Worm (Caenorhabditis elegans) whole organism, L1 larva: ENCODE data around the gene W09G12.6.

Experiments
- F16B12.6 ChIP-seq: fragments of 150-350 bp; optimal IDR thresholded peaks from 2 replicates; lab custom pipeline; 2014; ENCODE audit warnings: missing biosample characterization, missing genetic modification characterization
- aly-2 ChIP-seq: fragments of 150-350 bp; optimal IDR thresholded peaks from 2 replicates; lab custom pipeline; 2014; ENCODE audit warnings: missing biosample characterization, missing genetic modification characterization
- ama-1 ChIP-seq: fragments of 150-350 bp; optimal IDR thresholded peaks from 2 replicates; lab custom pipeline; 2014
- blmp-1 ChIP-seq: fragments of 150-350 bp; optimal IDR thresholded peaks from 2 replicates; lab custom pipeline; 2014; ENCODE audit warnings: missing biosample characterization, missing genetic modification characterization
- ceh-63 ChIP-seq: fragments of 200-800 bp; sonication (Bioruptor generic); optimal IDR thresholded peaks from 2 replicates; lab custom pipeline; 2018; ENCODE audit warnings: mild to moderate bottlenecking, missing genetic modification characterization, missing compliant biosample characterization
- ceh-82 ChIP-seq, 3 experiments: fragments of 150-350 bp in 1 of 3; sonication (generic microtip) in 2 of 3; optimal IDR thresholded peaks; 2 replicates each; lab custom pipeline; 2014 to 2017; ENCODE audit warnings: missing biosample characterization in 3 of 3, missing genetic modification characterization in 3 of 3
- ceh-88 ChIP-seq: fragments of 200-800 bp; sonication (Bioruptor generic); IDR thresholded peaks from 2 replicates; pipeline ENCODE4 v1.3.6; 2022; ENCODE audit warnings: missing genetic modification characterization, missing compliant biosample characterization
- ceh-90 ChIP-seq: sonication (generic microtip); optimal IDR thresholded peaks from 2 replicates; lab custom pipeline; 2016; ENCODE audit warnings: missing genetic modification characterization, missing compliant biosample characterization
- ces-1 ChIP-seq: fragments of 150-350 bp; optimal IDR thresholded peaks from 2 replicates; lab custom pipeline; 2014; ENCODE audit warnings: missing biosample characterization, missing genetic modification reagents, missing genetic modification characterization
- dpl-1 ChIP-seq, 3 experiments: fragments of 150-350 bp in 2 of 3; sonication (generic microtip) in 1 of 3; optimal IDR thresholded peaks; 2 replicates each; lab custom pipeline; 2014 to 2017; ENCODE audit warnings: missing biosample characterization in 3 of 3, missing genetic modification characterization in 3 of 3, missing genetic modification reagents in 3 of 3
- efl-1 ChIP-seq, 4 experiments: fragments of 150-350 bp; optimal IDR thresholded peaks in 3 of 4; peaks in 1 of 4; 1 replicate in 1 of 4; 2 replicates in 3 of 4; lab custom pipeline; 2014; ENCODE audit warnings: missing biosample characterization in 2 of 4, missing genetic modification characterization in 2 of 4, missing genetic modification reagents in 2 of 4
- efl-3 ChIP-seq: fragments of 200-800 bp; sonication (Bioruptor generic); optimal IDR thresholded peaks from 2 replicates; lab custom pipeline; 2018; ENCODE audit warnings: mild to moderate bottlenecking, missing genetic modification characterization, missing compliant biosample characterization
- elt-3 ChIP-seq, 6 experiments: fragments of 150-350 bp in 1 of 6; sonication (generic microtip); optimal IDR thresholded peaks; 2 replicates each; lab custom pipeline; 2017 to 2018; ENCODE audit warnings: missing biosample characterization in 6 of 6, missing genetic modification characterization in 6 of 6, inconsistent platforms in 1 of 6
- fkh-10 ChIP-seq: sonication (generic microtip); optimal IDR thresholded peaks from 2 replicates; lab custom pipeline; 2017; ENCODE audit warnings: missing biosample characterization, missing genetic modification reagents, missing genetic modification characterization
- fkh-8 ChIP-seq: sonication (generic microtip); optimal IDR thresholded peaks from 2 replicates; lab custom pipeline; 2016; ENCODE audit warnings: mild to moderate bottlenecking, missing genetic modification characterization, missing compliant biosample characterization
- fos-1 ChIP-seq: fragments of 150-350 bp; optimal IDR thresholded peaks from 2 replicates; lab custom pipeline; 2014; ENCODE audit warnings: missing biosample characterization, missing genetic modification characterization
- hpl-2 ChIP-seq: fragments of 150-350 bp; optimal IDR thresholded peaks from 2 replicates; lab custom pipeline; 2014; ENCODE audit warnings: missing biosample characterization, missing genetic modification reagents, missing genetic modification characterization
- irx-1 ChIP-seq: sonication (generic microtip); optimal IDR thresholded peaks from 2 replicates; lab custom pipeline; 2016; ENCODE audit warnings: missing genetic modification characterization, missing compliant biosample characterization
- isw-1 ChIP-seq: fragments of 200-800 bp; sonication (Bioruptor generic); IDR thresholded peaks from 2 replicates; pipeline ENCODE4 v1.3.6; 2022; ENCODE audit warnings: missing genetic modification characterization, missing compliant biosample characterization
- lin-13 ChIP-seq: fragments of 150-350 bp; optimal IDR thresholded peaks from 2 replicates; lab custom pipeline; 2014; ENCODE audit warnings: missing biosample characterization, missing genetic modification reagents, missing genetic modification characterization
- lin-14 ChIP-seq: fragments of 200-800 bp; sonication (Bioruptor generic); optimal IDR thresholded peaks from 2 replicates; lab custom pipeline; 2018; ENCODE audit warnings: mild to moderate bottlenecking, missing genetic modification characterization, moderate library complexity, missing compliant biosample characterization
- lin-35 ChIP-seq, 2 experiments: fragments of 150-350 bp; optimal IDR thresholded peaks; 2 replicates each; lab custom pipeline; 2014; ENCODE audit warnings: missing biosample characterization in 2 of 2, missing genetic modification characterization in 2 of 2, missing genetic modification reagents in 2 of 2
- lsy-2 ChIP-seq, 2 experiments: fragments of 150-350 bp; optimal IDR thresholded peaks; 2 replicates each; lab custom pipeline; 2014; ENCODE audit warnings: missing biosample characterization in 2 of 2, missing genetic modification characterization in 2 of 2
- mab-9 ChIP-seq: fragments of 200-800 bp; sonication (Bioruptor generic); IDR thresholded peaks from 2 replicates; pipeline ENCODE4 v1.3.6; 2022; ENCODE audit warnings: missing genetic modification reagents, missing genetic modification characterization, missing compliant biosample characterization
- mdl-1 ChIP-seq, 2 experiments: fragments of 150-350 bp; optimal IDR thresholded peaks; 2 replicates each; lab custom pipeline; 2014 to 2017; ENCODE audit warnings: missing biosample characterization in 2 of 2, missing genetic modification characterization in 2 of 2, inconsistent platforms in 1 of 2
- nhr-11 ChIP-seq: fragments of 150-350 bp; optimal IDR thresholded peaks from 2 replicates; lab custom pipeline; 2014; ENCODE audit warnings: missing biosample characterization, missing genetic modification characterization
- nhr-19 ChIP-seq: fragments of 200-800 bp; sonication (Bioruptor generic); conservative IDR thresholded peaks from 2 replicates; pipeline ENCODE4 v1.3.6; 2022; ENCODE audit warnings: missing genetic modification characterization, missing compliant biosample characterization
- nhr-28 ChIP-seq: fragments of 150-350 bp; optimal IDR thresholded peaks from 2 replicates; lab custom pipeline; 2014; ENCODE audit warnings: missing biosample characterization, missing genetic modification characterization
- nhr-47 ChIP-seq: sonication (generic microtip); optimal IDR thresholded peaks from 2 replicates; lab custom pipeline; 2016; ENCODE audit warnings: mild to moderate bottlenecking, missing genetic modification characterization, moderate library complexity, missing compliant biosample characterization
- nhr-77 ChIP-seq: fragments of 150-350 bp; optimal IDR thresholded peaks from 2 replicates; lab custom pipeline; 2014; ENCODE audit warnings: missing biosample characterization, missing genetic modification characterization
- nhr-84 ChIP-seq: sonication (generic microtip); optimal IDR thresholded peaks from 2 replicates; lab custom pipeline; 2017; ENCODE audit warnings: missing biosample characterization, missing genetic modification characterization
- nhr-90 ChIP-seq: sonication (generic microtip); optimal IDR thresholded peaks from 2 replicates; lab custom pipeline; 2016; ENCODE audit warnings: mild to moderate bottlenecking, missing genetic modification characterization, missing compliant biosample characterization; ENCODE audit not compliant: poor library complexity
- rnt-1 ChIP-seq: sonication (generic microtip); optimal IDR thresholded peaks from 2 replicates; lab custom pipeline; 2016; ENCODE audit warnings: mild to moderate bottlenecking, missing genetic modification characterization, moderate library complexity, missing compliant biosample characterization
- skn-1 ChIP-seq: fragments of 150-350 bp; optimal IDR thresholded peaks from 2 replicates; lab custom pipeline; 2014; ENCODE audit warnings: missing biosample characterization, missing genetic modification characterization
- snpc-4 ChIP-seq: fragments of 150-350 bp; optimal IDR thresholded peaks from 2 replicates; lab custom pipeline; 2014; ENCODE audit warnings: missing biosample characterization, missing genetic modification characterization
- snu-23 ChIP-seq: sonication (generic microtip); optimal IDR thresholded peaks from 2 replicates; lab custom pipeline; 2016; ENCODE audit warnings: missing genetic modification characterization, missing compliant biosample characterization
- sox-4 ChIP-seq: sonication (generic microtip); optimal IDR thresholded peaks from 2 replicates; lab custom pipeline; 2016; ENCODE audit warnings: missing genetic modification characterization, missing compliant biosample characterization
- swsn-7 ChIP-seq: sonication (generic microtip); optimal IDR thresholded peaks from 2 replicates; lab custom pipeline; 2016; ENCODE audit warnings: missing genetic modification characterization, missing compliant biosample characterization
- tbx-2 ChIP-seq: sonication (generic microtip); optimal IDR thresholded peaks from 2 replicates; lab custom pipeline; 2016; ENCODE audit warnings: missing genetic modification characterization, missing compliant biosample characterization
- tlp-1 ChIP-seq: fragments of 150-350 bp; optimal IDR thresholded peaks from 2 replicates; lab custom pipeline; 2014; ENCODE audit warnings: missing biosample characterization, missing genetic modification characterization
- unc-98 ChIP-seq: fragments of 200-800 bp; sonication (Bioruptor generic); IDR thresholded peaks from 2 replicates; pipeline ENCODE4 v1.3.6; 2022; ENCODE audit warnings: missing genetic modification characterization, missing compliant biosample characterization
- xbp-1 ChIP-seq: sonication (generic microtip); optimal IDR thresholded peaks from 2 replicates; lab custom pipeline; 2016; ENCODE audit warnings: missing genetic modification characterization, missing compliant biosample characterization

The W09G12.6 gene

DNA sequence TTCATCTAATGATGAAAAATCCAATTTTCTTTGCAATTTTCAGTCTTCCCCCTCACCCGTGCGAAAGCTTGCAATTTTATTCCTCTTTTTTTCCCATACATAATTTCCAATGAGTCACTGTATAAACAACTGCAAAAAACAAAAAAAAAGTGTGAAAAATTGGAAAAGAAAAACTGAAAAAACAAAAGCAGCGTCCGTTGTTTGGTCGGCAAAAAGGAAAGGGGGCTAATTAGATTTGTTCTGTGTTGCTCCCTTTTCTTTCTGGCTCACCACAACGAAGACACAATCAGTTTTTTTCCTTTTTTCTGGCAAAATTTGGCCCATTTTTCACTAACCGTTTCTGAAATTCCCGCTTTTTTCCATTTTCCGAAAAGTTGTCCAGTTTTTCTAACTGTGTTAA lies 19.3 kb upstream of the W09G12.6 start:
- peak; percentile 36 for TF ChIP-seq lin-14 (GFP tag; lab: Kevin White, UChicago)
- peak; percentile 1 for TF ChIP-seq fkh-10 (GFP tag; lab: Kevin White, UChicago)
- TF ChIP-seq nhr-84 (tag; lab: Kevin White, UChicago), result no peak

DNA sequence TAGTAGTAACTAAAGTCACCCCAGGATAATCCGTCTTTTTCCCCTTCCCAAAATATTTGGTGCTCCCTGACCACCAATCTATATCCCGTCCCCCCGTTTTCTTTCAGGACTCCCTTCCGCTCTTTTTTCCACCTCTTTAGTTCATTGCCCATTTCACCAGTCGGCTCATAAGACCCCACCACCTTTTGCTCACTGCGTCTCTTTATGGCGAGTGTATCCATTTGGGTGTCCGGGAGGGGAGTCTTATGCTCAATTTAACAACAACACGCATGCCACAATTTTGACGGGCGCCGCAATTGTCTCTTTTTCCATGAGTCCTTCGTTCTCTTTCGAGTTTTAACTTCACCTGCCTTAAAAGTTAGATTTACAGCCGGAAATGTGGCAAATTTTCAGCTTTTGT lies 18.5 kb upstream of the W09G12.6 start:
- TF ChIP-seq ceh-82 (tag; optimal IDR thresholded peaks at IDR 0.05; lab: Kevin White, UChicago) (peak in 1 of 3 experiments; percentile 39), tbx-2 (tag; lab: Kevin White, UChicago) (peak; percentile 14), ces-1 (GFP tag; lab: Kevin White, UChicago) (no peak), lsy-2 (tag; optimal IDR thresholded peaks at IDR 0.05; lab: Kevin White, UChicago) (peak in 1 of 2 experiments; percentile 18), nhr-11 (no peak), efl-1 (optimal IDR thresholded peaks at IDR 0.05; lab: Kevin White, UChicago) (no peak), efl-1 (GFP tag; optimal IDR thresholded peaks at IDR 0.05 in 1 of 2; lab: Kevin White, UChicago) (peak in 1 of 2 experiments; percentile 2), elt-3 (tag; optimal IDR thresholded peaks at IDR 0.05; lab: Kevin White, UChicago) (no peak), efl-3 (GFP tag; lab: Kevin White, UChicago) (no peak), rnt-1 (no peak), skn-1 (tag; lab: Kevin White, UChicago) (peak; percentile 36), snpc-4 (tag; lab: Kevin White, UChicago) (peak; percentile 35), dpl-1 (GFP tag; optimal IDR thresholded peaks at IDR 0.05; lab: Kevin White, UChicago) (peak in 1 of 3 experiments; percentile 20), fkh-8 (tag; lab: Kevin White, UChicago) (peak; percentile 71), swsn-7 (tag; lab: Kevin White, UChicago) (peak; percentile 4), nhr-77 (tag; lab: Kevin White, UChicago) (no peak), lin-14 (GFP tag; lab: Kevin White, UChicago) (peak; percentile 82), lin-13 (no peak), hpl-2 (GFP tag; lab: Kevin White, UChicago) (no peak), mab-9 (GFP tag; lab: Robert Waterston, UW) (no peak), nhr-47 (tag; lab: Kevin White, UChicago) (peak; percentile 4), ceh-63 (GFP tag; lab: Kevin White, UChicago) (no peak), snu-23 (peak; percentile 15)

DNA sequence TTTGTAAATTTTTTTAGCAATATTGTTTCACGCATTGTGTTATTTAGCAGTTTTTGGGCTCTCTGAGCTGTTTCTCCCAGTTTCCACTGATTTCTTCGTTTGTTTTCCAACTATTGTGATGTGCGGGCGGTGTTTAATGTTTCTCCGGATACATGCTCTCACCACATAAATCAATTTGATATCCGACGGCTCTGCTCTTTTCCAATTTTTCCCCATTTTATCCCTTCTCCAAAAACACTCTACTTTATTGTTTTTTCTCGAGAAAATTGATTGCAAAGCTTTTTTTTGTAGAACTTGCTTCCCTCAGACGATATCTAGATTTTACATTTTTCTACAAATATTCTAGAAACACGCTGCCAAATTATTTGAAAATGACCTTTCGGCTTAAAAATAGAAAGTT lies 16.2 kb upstream of the W09G12.6 start:
- TF ChIP-seq ama-1 (lab: Kevin White, UChicago) (no peak), irx-1 (tag; lab: Kevin White, UChicago) (no peak), unc-98 (GFP tag; lab: Robert Waterston, UW) (no peak), lin-35 (GFP tag; optimal IDR thresholded peaks at IDR 0.05; lab: Kevin White, UChicago) (no peak), efl-1 (optimal IDR thresholded peaks at IDR 0.05; lab: Kevin White, UChicago) (no peak), efl-1 (GFP tag; optimal IDR thresholded peaks at IDR 0.05 in 1 of 2; lab: Kevin White, UChicago) (peak in 1 of 2 experiments; percentile 54)

DNA sequence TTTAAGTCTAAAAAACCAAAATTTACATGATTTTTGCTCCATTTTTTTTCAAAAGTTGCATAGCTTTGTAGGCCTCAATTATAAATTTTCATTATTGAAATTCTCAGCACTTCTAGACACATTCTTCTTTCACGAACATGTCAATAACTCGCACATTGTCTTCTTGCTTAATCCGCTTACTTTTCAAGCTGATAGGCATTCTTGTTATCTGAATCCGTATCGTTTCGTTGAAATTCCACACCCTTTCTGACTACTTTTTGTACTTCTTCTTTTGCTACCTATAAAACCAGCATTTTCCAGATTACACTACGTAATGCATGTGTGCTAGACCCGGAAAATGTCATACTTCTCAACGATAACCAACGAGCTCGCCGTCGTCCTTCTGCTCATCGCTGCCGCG lies 15.4 kb upstream of the W09G12.6 start, which contains the start of gene W09G12.9:
Gene W09G12.9 (plus strand): TSS at position 301 of the 400 bp plus-strand sequence.
- TF ChIP-seq unc-98 (GFP tag; lab: Robert Waterston, UW) (no peak), hpl-2 (GFP tag; lab: Kevin White, UChicago) (no peak), tlp-1 (tag; lab: Kevin White, UChicago) (no peak), nhr-19 (GFP tag; lab: Robert Waterston, UW) (no peak), sox-4 (no peak), blmp-1 (no peak), lin-35 (GFP tag; optimal IDR thresholded peaks at IDR 0.05; lab: Kevin White, UChicago) (no peak), mab-9 (GFP tag; lab: Robert Waterston, UW) (no peak), nhr-77 (tag; lab: Kevin White, UChicago) (no peak), nhr-28 (tag; lab: Kevin White, UChicago) (no peak)

DNA sequence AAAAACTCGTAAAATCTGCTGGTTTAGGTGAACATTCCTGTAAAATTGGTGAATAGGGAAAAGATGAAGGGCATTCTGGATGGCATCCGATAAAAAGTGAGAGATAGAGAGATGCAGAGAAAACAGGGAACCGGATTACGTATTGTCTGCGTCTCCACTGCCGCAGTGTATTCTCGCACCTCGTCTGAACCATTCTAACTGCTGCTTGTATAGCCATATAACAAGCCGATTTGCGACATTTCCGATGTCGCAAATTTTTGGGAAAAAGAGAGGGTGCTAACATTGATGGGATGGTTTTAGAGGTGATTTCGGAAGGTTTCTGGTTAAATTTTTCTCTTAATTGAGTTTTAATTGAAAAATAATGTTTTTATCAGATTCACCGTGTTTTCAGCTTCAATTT lies 10.5 kb upstream of the W09G12.6 start, which contains the start of gene W09G12.10:
Gene W09G12.10 (minus strand): TSS at position 121 of the 400 bp plus-strand sequence.
- no peak for TF ChIP-seq dpl-1 (GFP tag; optimal IDR thresholded peaks at IDR 0.05; lab: Kevin White, UChicago)
- no peak for TF ChIP-seq fos-1 (tag; lab: Kevin White, UChicago)
- no peak for TF ChIP-seq lin-35 (GFP tag; optimal IDR thresholded peaks at IDR 0.05; lab: Kevin White, UChicago)
- TF ChIP-seq efl-1 (optimal IDR thresholded peaks at IDR 0.05; lab: Kevin White, UChicago), result peak in 1 of 2 experiments; percentile 18
- no peak for TF ChIP-seq efl-1 (GFP tag; optimal IDR thresholded peaks at IDR 0.05 in 1 of 2; lab: Kevin White, UChicago)
- TF ChIP-seq nhr-90 (tag; lab: Kevin White, UChicago), result no peak
- no peak for TF ChIP-seq ceh-82 (tag; optimal IDR thresholded peaks at IDR 0.05; lab: Kevin White, UChicago)
- TF ChIP-seq mdl-1 (tag; optimal IDR thresholded peaks at IDR 0.05; lab: Kevin White, UChicago), result no peak
- TF ChIP-seq lin-13, result no peak
- TF ChIP-seq nhr-84 (tag; lab: Kevin White, UChicago), result no peak
- TF ChIP-seq tlp-1 (tag; lab: Kevin White, UChicago), result no peak
- TF ChIP-seq nhr-19 (GFP tag; lab: Robert Waterston, UW), result no peak
- no peak for TF ChIP-seq ceh-90 (tag; lab: Kevin White, UChicago)
- TF ChIP-seq F16B12.6 (tag; lab: Kevin White, UChicago), result no peak
- TF ChIP-seq tbx-2 (tag; lab: Kevin White, UChicago), result no peak
- TF ChIP-seq blmp-1, result peak; percentile 45
- TF ChIP-seq lin-14 (GFP tag; lab: Kevin White, UChicago), result no peak
- no peak for TF ChIP-seq isw-1
- TF ChIP-seq aly-2 (tag; lab: Kevin White, UChicago), result no peak
- TF ChIP-seq irx-1 (tag; lab: Kevin White, UChicago), result no peak
- TF ChIP-seq hpl-2 (GFP tag; lab: Kevin White, UChicago), result no peak
- no peak for TF ChIP-seq xbp-1 (tag; lab: Kevin White, UChicago)
- no peak for TF ChIP-seq ceh-88 (GFP tag; lab: Robert Waterston, UW)
